Fruit fly (Drosophila melanogaster): ENCODE results near the gene RpL17.

RpL17 gene

dm6 chrX:6770924-6771323 lies 26.9 kb upstream of the RpL17 start, which contains the start of gene Coq7 (continued):
- TF ChIP-seq ATbp (GFP tag; optimal IDR thresholded peaks at IDR 0.05) (peak; percentile 52), Ptx1 (GFP tag; IDR thresholded peaks at IDR 0.05) (peak; percentile 94), CG6272 (GFP tag; IDR thresholded peaks at IDR 0.05) (peak; percentile 94), tx (GFP tag; optimal IDR thresholded peaks at IDR 0.05) (no peak), CG2712 (tag; optimal IDR thresholded peaks at IDR 0.05) (peak; percentile 91), CG17361 (GFP tag; IDR thresholded peaks at IDR 0.05) (no peak; the same call in 2 of the 3 replicates), cg (GFP tag; optimal IDR thresholded peaks at IDR 0.05) (peak; percentile 64), CG18599 (GFP tag; optimal IDR thresholded peaks at IDR 0.05) (peak; percentile 88), pnt (GFP tag; optimal IDR thresholded peaks at IDR 0.05) (peak; percentile 46), CG9437 (GFP tag; optimal IDR thresholded peaks at IDR 0.05) (peak; percentile 61), CG34376 (GFP tag; optimal IDR thresholded peaks at IDR 0.05) (peak; percentile 71), NC2β (GFP tag; optimal IDR thresholded peaks at IDR 0.05) (peak; percentile 58), CG1024 (GFP tag; IDR thresholded peaks at IDR 0.05) (peak; percentile 78), ERR (GFP tag; optimal IDR thresholded peaks at IDR 0.05) (peak; percentile 39), YL-1 (GFP tag; optimal IDR thresholded peaks at IDR 0.05) (peak; percentile 82), ssp (GFP tag; IDR thresholded peaks at IDR 0.05) (peak; percentile 80), CG32772 (GFP tag; IDR thresholded peaks at IDR 0.05) (peak; percentile 90), inv (GFP tag; IDR thresholded peaks at IDR 0.05; ENCODE audit: partially characterized antibody) (peak; percentile 98), CG1792 (GFP tag; optimal IDR thresholded peaks at IDR 0.05) (no peak), row (GFP tag; IDR thresholded peaks at IDR 0.05) (peak; percentile 97), Sin3A (optimal IDR thresholded peaks at IDR 0.05) (peak; percentile 55), Rfx (GFP tag; IDR thresholded peaks at IDR 0.05) (peak; percentile 95), CG3995 (GFP tag; optimal IDR thresholded peaks at IDR 0.05) (peak; percentile 41), Myb (GFP tag; optimal IDR thresholded peaks at IDR 0.05) (peak; percentile 17), run (tag; optimal IDR thresholded peaks at IDR 0.05) (no peak), Hr78 (GFP tag; optimal IDR thresholded peaks at IDR 0.05) (no peak), CG11247 (GFP tag; IDR thresholded peaks at IDR 0.05) (peak; percentile 85)

- TF ChIP-seq bbx (GFP tag; IDR thresholded peaks at IDR 0.05; ENCODE audit: partially characterized antibody) (peak; percentile 64), lilli (GFP tag; optimal IDR thresholded peaks at IDR 0.05) (no peak), row (GFP tag; IDR thresholded peaks at IDR 0.05) (peak; percentile 34; the same call in 1 of the 3 replicates), Scr (GFP tag; IDR thresholded peaks at IDR 0.05; ENCODE audit: partially characterized antibody) (peak; percentile 83), Hsf (GFP tag; optimal IDR thresholded peaks at IDR 0.05) (peak; percentile 1), sd (tag; optimal IDR thresholded peaks at IDR 0.05) (peak; percentile 78), dm (GFP tag; optimal IDR thresholded peaks at IDR 0.05) (peak; percentile 20), Trl (optimal IDR thresholded peaks at IDR 0.05) (no peak), Trl (GFP tag; optimal IDR thresholded peaks at IDR 0.05) (peak; percentile 13), ftz-f1 (GFP tag; optimal IDR thresholded peaks at IDR 0.05) (peak; percentile 31), odd (GFP tag; optimal IDR thresholded peaks at IDR 0.05) (no peak), Lhr (GFP tag; optimal IDR thresholded peaks at IDR 0.05) (peak; percentile 38), CG12104 (GFP tag; optimal IDR thresholded peaks at IDR 0.05) (no peak), CG17186 (GFP tag; optimal IDR thresholded peaks at IDR 0.05) (peak; percentile 51), YL-1 (GFP tag; optimal IDR thresholded peaks at IDR 0.05) (peak; percentile 29), Bgb (GFP tag; IDR thresholded peaks at IDR 0.05; ENCODE audit: partially characterized antibody) (peak; percentile 75), CG4360 (GFP tag; IDR thresholded peaks at IDR 0.05) (peak; percentile 57; the same call in 1 of the 2 replicates), CG7556 (GFP tag; optimal IDR thresholded peaks at IDR 0.05) (no peak), CG17829 (tag; optimal IDR thresholded peaks at IDR 0.05) (peak; percentile 45), ems (GFP tag; optimal IDR thresholded peaks at IDR 0.05) (no peak), CG14965 (GFP tag; optimal IDR thresholded peaks at IDR 0.05; ENCODE audit: borderline replicate concordance) (no peak), Pdp1 (GFP tag; optimal IDR thresholded peaks at IDR 0.05) (no peak), trem (tag; optimal IDR thresholded peaks at IDR 0.05) (peak; percentile 57), pho (GFP tag; optimal IDR thresholded peaks at IDR 0.05) (no peak), tna (GFP tag; IDR thresholded peaks at IDR 0.05; ENCODE audit: partially characterized antibody) (peak; percentile 43; the same call in 1 of the 2 replicates)
Measured at dm6 chrX:6759184-6759965, 15.3 kb upstream of the RpL17 start.

All from whole organism, embryonic.